Worm (Caenorhabditis elegans): ENCODE results near the gene T25D3.3.

Gene T25D3.3

DNA sequence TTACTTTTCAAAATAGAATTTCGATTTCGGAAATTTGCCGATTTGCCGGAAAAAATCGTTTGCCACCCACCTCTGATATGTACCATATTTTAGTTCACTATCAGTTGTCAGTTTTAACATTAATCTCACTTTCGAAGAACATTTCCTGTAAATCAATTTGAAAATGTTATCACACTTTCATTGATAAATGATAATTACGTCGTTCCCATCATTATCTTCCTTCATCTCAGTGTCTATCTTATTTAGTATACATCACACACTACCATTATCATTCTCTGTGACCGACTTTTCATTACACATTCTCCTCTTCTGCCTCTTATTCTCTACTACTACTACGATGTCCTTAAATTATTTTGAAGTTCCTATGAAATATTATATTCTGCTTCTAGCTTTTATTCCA, 34.1 kb downstream of the T25D3.3 start, which contains the start of gene T01D1.8:
TSS of gene T01D1.8 (plus strand) at position 236 of the 400 bp plus-strand sequence.
- TF ChIP-seq nhr-28 (tag; optimal IDR thresholded peaks at IDR 0.05) = no peak
- no peak for TF ChIP-seq ceh-83 (GFP tag; optimal IDR thresholded peaks at IDR 0.05)

DNA sequence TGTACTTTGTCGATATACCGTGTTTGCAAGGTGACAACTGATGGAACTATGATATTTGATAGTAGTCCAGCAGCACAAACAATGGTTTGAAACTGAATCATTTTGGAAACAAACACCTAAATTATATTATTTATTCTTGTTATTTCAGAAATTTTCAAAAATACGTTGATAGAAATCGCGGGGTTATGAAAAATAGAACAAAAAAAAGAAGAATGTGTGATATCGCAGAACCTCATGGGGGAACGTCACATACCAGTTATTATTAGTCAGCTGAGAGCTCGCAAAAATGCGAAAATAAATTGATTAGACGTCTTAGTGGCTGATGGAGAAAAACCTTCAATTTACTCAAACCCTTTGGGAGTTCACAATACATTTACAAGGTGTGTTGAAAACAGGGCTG, 36.6 kb downstream of the T25D3.3 start, which contains the start of gene T01D1.5:
TSS of gene T01D1.5 (minus strand) at position 101 of the 400 bp plus-strand sequence.
- TF ChIP-seq nhr-2 (tag; optimal IDR thresholded peaks at IDR 0.05) (no peak), ceh-39 (tag; optimal IDR thresholded peaks at IDR 0.05) (no peak), ceh-83 (GFP tag; optimal IDR thresholded peaks at IDR 0.05) (no peak), nhr-237 (tag; optimal IDR thresholded peaks at IDR 0.05) (no peak), bed-3 (GFP tag; optimal IDR thresholded peaks at IDR 0.05) (no peak), flh-1 (GFP tag; optimal IDR thresholded peaks at IDR 0.05) (no peak), unc-120 (tag; optimal IDR thresholded peaks at IDR 0.05; ENCODE audit: poor library complexity, severe bottlenecking) (no peak), lin-13 (tag; optimal IDR thresholded peaks at IDR 0.05) (no peak), nhr-28 (tag; optimal IDR thresholded peaks at IDR 0.05) (no peak), drap-1 (GFP tag; optimal IDR thresholded peaks at IDR 0.05) (no peak)

DNA sequence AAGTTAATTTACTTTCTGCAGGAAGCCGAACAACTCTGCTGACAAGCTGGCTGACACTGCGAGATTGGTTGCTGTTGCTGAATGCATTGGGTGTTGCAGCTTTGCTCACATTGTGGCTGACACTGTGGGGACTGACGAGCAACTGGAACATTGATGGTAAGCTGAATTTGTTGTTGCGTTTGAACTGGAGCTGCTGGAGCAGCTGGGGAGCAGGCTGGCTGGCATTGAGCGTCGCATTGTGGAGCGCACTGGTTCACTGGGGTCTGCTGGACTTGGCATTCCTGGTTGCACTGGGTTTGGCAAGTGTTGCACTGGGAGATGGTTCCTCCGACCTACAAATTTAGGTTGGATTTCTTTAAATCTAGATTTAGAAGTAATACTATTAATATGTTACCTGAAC, 40.2 kb downstream of the T25D3.3 start:
- TF ChIP-seq hlh-1 (tag; optimal IDR thresholded peaks at IDR 0.05) = no peak

DNA sequence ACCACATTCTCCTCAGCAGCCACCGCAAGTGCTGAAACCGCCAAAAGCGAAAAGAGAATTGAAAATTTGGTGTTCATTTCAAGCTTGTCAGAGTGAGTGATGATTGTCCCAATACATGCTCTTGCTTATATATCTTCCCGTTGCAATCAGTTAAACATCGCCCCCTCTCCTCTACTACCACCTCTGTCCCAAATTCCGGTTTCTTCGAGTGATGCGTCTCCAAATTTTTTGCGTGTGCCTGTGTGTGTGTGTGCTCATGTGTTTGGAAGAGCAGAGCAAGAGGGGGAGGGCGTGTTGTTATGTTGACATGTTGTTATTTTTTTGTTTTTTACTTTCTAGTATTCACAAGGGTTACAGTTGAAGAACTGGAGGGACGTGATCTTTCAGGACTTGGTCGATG, 42.1 kb downstream of the T25D3.3 start, which contains the start of gene abu-11:
TSS of gene abu-11 (minus strand) at position 101 of the 400 bp plus-strand sequence.
- TF ChIP-seq ztf-11 (tag; optimal IDR thresholded peaks at IDR 0.05) (no peak), unc-62 (GFP tag; optimal IDR thresholded peaks at IDR 0.05) (no peak), drap-1 (GFP tag; optimal IDR thresholded peaks at IDR 0.05) (no peak), unc-120 (tag; optimal IDR thresholded peaks at IDR 0.05; ENCODE audit: poor library complexity, severe bottlenecking) (no peak), zip-8 (tag; optimal IDR thresholded peaks at IDR 0.05) (no peak)

DNA sequence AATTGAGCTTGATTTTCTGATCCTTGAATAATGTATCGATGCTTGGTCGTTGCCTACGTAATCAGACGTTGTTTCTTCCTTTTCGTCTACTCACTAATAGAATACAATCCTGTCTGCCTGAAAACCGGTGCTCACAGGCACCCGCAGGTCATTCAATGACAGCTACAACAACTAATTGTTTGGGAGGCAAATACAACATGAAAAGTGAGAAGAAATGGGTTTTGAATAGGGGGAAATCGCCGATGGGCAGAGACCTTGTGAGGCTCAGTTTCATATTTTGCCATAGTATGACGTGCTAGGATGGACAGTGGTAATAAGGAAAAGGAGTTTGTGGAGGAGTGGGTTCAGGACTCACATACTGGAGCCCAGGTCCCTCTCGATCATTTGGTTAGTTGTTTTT, 44.3 kb downstream of the T25D3.3 start, which contains the start of gene chs-2:
TSS of gene chs-2 (plus strand) at position 301 of the 400 bp plus-strand sequence.
- no peak for TF ChIP-seq M03D4.4 (tag; optimal IDR thresholded peaks at IDR 0.05)
- no peak for TF ChIP-seq mep-1 (tag; optimal IDR thresholded peaks at IDR 0.05)

Data from whole organism, mixed stage, embryonic.